Worm (Caenorhabditis elegans) whole organism, L4/young adult: Measurements from ENCODE around the gene C27C12.1.

Experiments
- dao-5 ChIP-seq: sonication (generic microtip); optimal IDR thresholded peaks from 2 replicates; lab custom pipeline; 2016; ENCODE audit warnings: missing genotype, missing genetic modification characterization, moderate library complexity, missing compliant biosample characterization
- him-1 ChIP-seq: sonication (generic microtip); optimal IDR thresholded peaks from 2 replicates; lab custom pipeline; 2016; ENCODE audit warnings: missing genotype, missing genetic modification reagents, missing genetic modification characterization, missing compliant biosample characterization

DNA sequence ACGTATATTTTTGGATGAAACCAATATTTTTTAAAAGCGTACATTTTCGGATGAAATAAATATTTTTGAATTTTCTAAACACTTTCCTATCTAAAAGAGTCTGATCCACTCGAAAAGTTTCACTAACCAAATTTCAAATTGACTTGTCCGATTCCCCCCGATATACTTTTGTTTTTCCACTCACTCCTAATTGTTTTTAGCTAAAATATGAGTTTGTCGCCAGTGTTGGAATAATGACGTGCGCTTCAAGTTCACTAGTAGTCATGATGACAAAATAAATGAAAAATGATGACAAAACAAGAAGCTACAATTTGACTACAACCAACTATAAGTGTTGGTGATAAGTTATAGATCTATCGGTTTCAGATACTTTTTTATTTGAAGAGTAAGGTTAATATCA, 44.8 kb downstream of the C27C12.1 start:
- no peak for TF ChIP-seq dao-5 (tag; lab: Kevin White, UChicago)
- TF ChIP-seq him-1 (tag; lab: Kevin White, UChicago), result no peak
